Worm (Caenorhabditis elegans) whole organism, L3 larva: Measurements from ENCODE around the gene Y53G8AR.6.
"Not testable (repeated sequence)": the region's sequence is repeated elsewhere in the genome, so short reads cannot be mapped to it uniquely, and the experiment has no call there.

ENCODE experiments used
- R02D3.7 ChIP-seq: fragments of 150-350 bp; optimal IDR thresholded peaks from 2 replicates; lab custom pipeline; 2014; ENCODE audit warnings: missing biosample characterization, missing genetic modification characterization
- ZK546.5 ChIP-seq: sonication (generic microtip); optimal IDR thresholded peaks from 2 replicates; lab custom pipeline; 2017; ENCODE audit warnings: missing biosample characterization, missing genetic modification characterization
- aly-2 ChIP-seq: fragments of 150-350 bp; optimal IDR thresholded peaks from 2 replicates; lab custom pipeline; 2014; ENCODE audit warnings: missing biosample characterization, missing genetic modification characterization
- ama-1 ChIP-seq: fragments of 150-350 bp; optimal IDR thresholded peaks from 2 replicates; lab custom pipeline; 2018
- ceh-28 ChIP-seq: fragments of 150-350 bp; optimal IDR thresholded peaks from 2 replicates; lab custom pipeline; 2014; ENCODE audit warnings: missing biosample characterization, missing genetic modification reagents, missing genetic modification characterization
- ceh-82 ChIP-seq: fragments of 150-350 bp; optimal IDR thresholded peaks from 2 replicates; lab custom pipeline; 2014; ENCODE audit warnings: missing biosample characterization, missing genetic modification characterization
- ceh-9 ChIP-seq: sonication (generic microtip); optimal IDR thresholded peaks from 2 replicates; lab custom pipeline; 2018; ENCODE audit warnings: missing biosample characterization, missing genetic modification characterization
- egl-5 ChIP-seq: fragments of 150-350 bp; optimal IDR thresholded peaks from 2 replicates; lab custom pipeline; 2017; ENCODE audit warnings: missing biosample characterization, missing genetic modification reagents, missing genetic modification characterization, inconsistent platforms
- elt-1 ChIP-seq: fragments of 150-350 bp; optimal IDR thresholded peaks from 2 replicates; lab custom pipeline; 2014; ENCODE audit warnings: missing biosample characterization, missing genetic modification characterization
- elt-2 ChIP-seq: sonication (generic microtip); optimal IDR thresholded peaks from 2 replicates; lab custom pipeline; 2016; ENCODE audit warnings: missing genetic modification reagents, mild to moderate bottlenecking, missing genetic modification characterization, missing compliant biosample characterization
- elt-3 ChIP-seq, 3 experiments: fragments of 150-350 bp in 1 of 3; sonication (generic microtip) in 2 of 3; optimal IDR thresholded peaks; 2 replicates in 2 of 3; 4 replicates in 1 of 3; lab custom pipeline; 2014 to 2017; ENCODE audit warnings: missing biosample characterization in 3 of 3, missing genetic modification characterization in 3 of 3
- eor-1 ChIP-seq, 2 experiments: fragments of 150-350 bp; optimal IDR thresholded peaks; 2 replicates each; lab custom pipeline; 2014 to 2018; ENCODE audit warnings: missing biosample characterization in 2 of 2, missing genetic modification characterization in 2 of 2
- fkh-10 ChIP-seq: sonication (generic microtip); optimal IDR thresholded peaks from 2 replicates; lab custom pipeline; 2017; ENCODE audit warnings: missing biosample characterization, missing genetic modification reagents, missing genetic modification characterization
- fkh-2 ChIP-seq: fragments of 150-350 bp; optimal IDR thresholded peaks from 2 replicates; lab custom pipeline; 2014; ENCODE audit warnings: missing biosample characterization, missing genetic modification reagents, missing genetic modification characterization
- hmg-11 ChIP-seq: sonication (generic microtip); optimal IDR thresholded peaks from 2 replicates; lab custom pipeline; 2016; ENCODE audit warnings: missing genetic modification characterization, missing compliant biosample characterization
- lin-15B ChIP-seq: fragments of 150-350 bp; optimal IDR thresholded peaks from 2 replicates; lab custom pipeline; 2014; ENCODE audit warnings: missing biosample characterization, missing genetic modification characterization
- lin-39 ChIP-seq: fragments of 150-350 bp; optimal IDR thresholded peaks from 2 replicates; lab custom pipeline; 2018; ENCODE audit warnings: missing biosample characterization, missing genetic modification reagents, missing genetic modification characterization
- mdl-1 ChIP-seq: fragments of 150-350 bp; optimal IDR thresholded peaks from 2 replicates; lab custom pipeline; 2014; ENCODE audit warnings: missing biosample characterization, missing genetic modification characterization
- mml-1 ChIP-seq: fragments of 150-350 bp; sonication (generic microtip); optimal IDR thresholded peaks from 3 replicates; lab custom pipeline; 2014; ENCODE audit warnings: missing biosample characterization, missing genetic modification characterization
- nfya-1 ChIP-seq: sonication (generic microtip); optimal IDR thresholded peaks from 2 replicates; lab custom pipeline; 2017; ENCODE audit warnings: missing genetic modification characterization, mild to moderate bottlenecking, missing compliant biosample characterization, antibody characterized with exemption, moderate library complexity; ENCODE audit not compliant: insufficient read depth
- nhr-11 ChIP-seq: fragments of 150-350 bp; optimal IDR thresholded peaks from 2 replicates; lab custom pipeline; 2014; ENCODE audit warnings: missing biosample characterization, missing genetic modification characterization
- nhr-23 ChIP-seq: fragments of 150-350 bp; optimal IDR thresholded peaks from 2 replicates; lab custom pipeline; 2014; ENCODE audit warnings: missing biosample characterization, missing genetic modification reagents, missing genetic modification characterization
- nhr-28 ChIP-seq: fragments of 150-350 bp; optimal IDR thresholded peaks from 2 replicates; lab custom pipeline; 2014; ENCODE audit warnings: missing biosample characterization, missing genetic modification characterization
- nhr-43 ChIP-seq: sonication (generic microtip); optimal IDR thresholded peaks from 2 replicates; lab custom pipeline; 2016; ENCODE audit warnings: mild to moderate bottlenecking, missing genetic modification characterization, missing compliant biosample characterization; ENCODE audit not compliant: poor library complexity, severe bottlenecking
- nhr-67 ChIP-seq: fragments of 150-350 bp; optimal IDR thresholded peaks from 2 replicates; lab custom pipeline; 2014; ENCODE audit warnings: missing biosample characterization, missing genetic modification characterization
- nhr-77 ChIP-seq: fragments of 150-350 bp; optimal IDR thresholded peaks from 2 replicates; lab custom pipeline; 2014; ENCODE audit warnings: missing biosample characterization, missing genetic modification characterization
- pha-4 ChIP-seq: fragments of 150-350 bp; optimal IDR thresholded peaks from 2 replicates; lab custom pipeline; 2014; ENCODE audit warnings: missing biosample characterization, missing genetic modification reagents, missing genetic modification characterization
- pqm-1 ChIP-seq: fragments of 150-350 bp; optimal IDR thresholded peaks from 2 replicates; lab custom pipeline; 2017; ENCODE audit warnings: missing biosample characterization, missing genetic modification characterization, inconsistent platforms
- sea-2 ChIP-seq: fragments of 150-350 bp; sonication (generic microtip); optimal IDR thresholded peaks from 4 replicates; lab custom pipeline; 2014; ENCODE audit warnings: missing biosample characterization, missing genetic modification reagents, missing genetic modification characterization
- skn-1 ChIP-seq: fragments of 150-350 bp; optimal IDR thresholded peaks from 2 replicates; lab custom pipeline; 2014; ENCODE audit warnings: missing biosample characterization, missing genetic modification characterization
- snpc-4 ChIP-seq: fragments of 150-350 bp; optimal IDR thresholded peaks from 2 replicates; lab custom pipeline; 2014; ENCODE audit warnings: missing biosample characterization, missing genetic modification characterization
- tbx-2 ChIP-seq: sonication (generic microtip); optimal IDR thresholded peaks from 2 replicates; lab custom pipeline; 2016; ENCODE audit warnings: mild to moderate bottlenecking, missing genetic modification characterization, missing compliant biosample characterization
- ztf-11 ChIP-seq: fragments of 150-350 bp; optimal IDR thresholded peaks from 2 replicates; lab custom pipeline; 2014; ENCODE audit warnings: missing biosample characterization, missing genetic modification characterization

Y53G8AR.6 gene

ce11 chrIII:3255575-3255974 is 39.0 kb upstream of the Y53G8AR.6 start, which contains the start of gene Y53G8AM.4:
Y53G8AM.4 (minus strand) TSS chrIII:3255675.
- TF ChIP-seq sea-2 (GFP tag; lab: Kevin White, UChicago) (no peak), lin-15B (tag; lab: Kevin White, UChicago) (no peak), pqm-1 (tag; lab: Kevin White, UChicago) (no peak), elt-3 (tag; optimal IDR thresholded peaks at IDR 0.05; lab: Kevin White, UChicago) (no peak), mml-1 (tag; lab: Kevin White, UChicago) (no peak), nhr-67 (no peak), lin-39 (no peak), ZK546.5 (tag; lab: Kevin White, UChicago) (no peak), elt-1 (no peak)

DNA sequence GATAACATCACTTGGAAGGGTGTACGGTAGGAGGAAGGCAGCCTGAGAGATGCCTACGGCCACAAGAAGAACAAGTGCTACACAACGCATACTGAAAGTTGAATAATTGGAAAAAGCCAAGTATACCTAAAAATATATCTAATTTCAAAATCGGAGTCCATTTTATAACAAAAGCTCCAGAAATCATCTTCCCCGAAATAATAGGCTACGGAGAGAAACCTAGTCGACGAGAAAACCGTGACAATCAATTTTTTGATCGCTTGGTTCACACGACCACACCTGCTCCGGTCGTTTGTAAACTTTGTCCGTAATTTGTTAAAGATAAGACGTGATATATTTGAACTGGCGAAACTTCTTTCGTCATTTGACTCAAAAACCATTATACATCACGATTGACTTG is 36.2 kb upstream of the Y53G8AR.6 start, which contains the start of gene nspg-7.2:
TSS of gene nspg-7.2 (minus strand) at position 101 of the 400 bp plus-strand sequence.
- no peak for TF ChIP-seq egl-5 (tag; lab: Kevin White, UChicago)
- TF ChIP-seq eor-1 (tag; optimal IDR thresholded peaks at IDR 0.05; lab: Kevin White, UChicago) = no peak

DNA sequence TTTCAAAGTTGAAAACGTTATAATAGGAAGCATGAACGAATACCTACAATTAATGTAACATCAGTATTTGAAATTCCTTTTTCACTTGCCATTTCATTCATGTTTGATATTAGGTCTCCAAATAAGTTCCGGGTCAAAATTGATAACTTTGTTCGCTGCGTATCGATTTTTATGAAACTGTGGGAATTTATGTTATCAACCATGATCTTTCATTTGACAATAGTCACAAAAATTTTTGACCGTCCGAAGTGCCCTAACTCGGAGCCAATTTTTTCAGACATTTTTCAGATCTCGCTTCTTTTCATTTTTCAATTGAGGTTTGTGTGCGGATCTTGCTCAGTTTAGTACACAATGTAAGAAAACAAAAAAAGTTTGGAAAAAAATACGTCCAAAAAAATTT is 34.9 kb upstream of the Y53G8AR.6 start, which contains the start of gene Y53G8AM.6:
TSS of gene Y53G8AM.6 (minus strand) at position 101 of the 400 bp plus-strand sequence.
- TF ChIP-seq pha-4; snpc-4 (tag; lab: Kevin White, UChicago); fkh-10: not testable (repeated sequence)

DNA sequence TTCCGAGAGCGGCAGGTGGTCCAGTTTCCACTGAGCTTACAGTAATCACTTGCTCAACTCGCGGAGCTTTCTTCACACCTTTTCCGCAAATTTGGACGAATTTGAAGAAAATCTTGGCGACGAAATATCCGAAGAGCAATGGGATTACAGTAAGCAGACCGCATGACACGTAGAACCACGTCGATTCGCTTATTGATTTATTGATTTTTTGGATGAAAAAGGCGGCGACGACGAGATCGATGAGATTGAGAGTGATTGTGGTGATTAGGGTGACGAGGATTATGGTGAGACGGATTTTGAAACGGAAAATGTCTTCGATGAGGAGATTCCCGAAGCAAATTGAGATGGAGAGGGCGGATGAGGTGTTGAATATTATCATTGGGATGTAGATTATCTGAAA is 30.8 kb upstream of the Y53G8AR.6 start:
- no peak for TF ChIP-seq fkh-2 (tag; lab: Kevin White, UChicago)
- peak; percentile 64 for TF ChIP-seq ceh-28 (tag; lab: Kevin White, UChicago)

ce11 chrIII:3266602-3267001 is 27.9 kb upstream of the Y53G8AR.6 start, which contains the start of gene Y53G8AM.7:
Y53G8AM.7 (minus strand) TSS chrIII:3266702.
- TF ChIP-seq nfya-1 (tag; lab: Kevin White, UChicago) (no peak), nhr-77 (tag; lab: Kevin White, UChicago) (no peak), aly-2 (tag; lab: Kevin White, UChicago) (no peak), snpc-4 (tag; lab: Kevin White, UChicago) (no peak), mdl-1 (no peak), pqm-1 (tag; lab: Kevin White, UChicago) (no peak), elt-2 (tag; lab: Kevin White, UChicago) (no peak), ztf-11 (tag; lab: Kevin White, UChicago) (no peak), ceh-9 (tag; lab: Kevin White, UChicago) (no peak), nhr-11 (no peak), nhr-43 (tag; lab: Kevin White, UChicago) (no peak), ZK546.5 (tag; lab: Kevin White, UChicago) (no peak), tbx-2 (tag; lab: Kevin White, UChicago) (no peak), nhr-23 (tag; lab: Kevin White, UChicago) (no peak)

ce11 chrIII:3271682-3272081 is 22.9 kb upstream of the Y53G8AR.6 start:
- TF ChIP-seq nhr-23 (tag; lab: Kevin White, UChicago) = peak; percentile 61
- TF ChIP-seq ama-1 (lab: Kevin White, UChicago) = no peak
- TF ChIP-seq ceh-82 (tag; lab: Kevin White, UChicago) = no peak
- TF ChIP-seq snpc-4 (tag; lab: Kevin White, UChicago) = peak; percentile 26
- TF ChIP-seq skn-1 (tag; lab: Kevin White, UChicago) = no peak
- peak; percentile 65 for TF ChIP-seq nfya-1 (tag; lab: Kevin White, UChicago)
- peak; percentile 27 for TF ChIP-seq pqm-1 (tag; lab: Kevin White, UChicago)
- peak; percentile 66 for TF ChIP-seq pha-4
- TF ChIP-seq nhr-28 (tag; lab: Kevin White, UChicago) = no peak
- TF ChIP-seq fkh-10 = no peak
- peak; percentile 71 for TF ChIP-seq elt-2 (tag; lab: Kevin White, UChicago)
- TF ChIP-seq R02D3.7 (tag; lab: Kevin White, UChicago) = peak; percentile 31
- TF ChIP-seq ceh-28 (tag; lab: Kevin White, UChicago) = peak; percentile 53
- peak; percentile 54 for TF ChIP-seq tbx-2 (tag; lab: Kevin White, UChicago)
- peak; percentile 47 for TF ChIP-seq hmg-11
